Fruit fly (Drosophila melanogaster) whole organism, embryonic: ENCODE results near the gene CG16710.

Experiments
- CG10321 ChIP-seq: fragments of 200-800 bp; sonication (Bioruptor generic); IDR thresholded peaks from 2 replicates; pipeline ENCODE4 v1.3.6; 2022; ENCODE audit warnings: missing biosample characterization, missing genetic modification characterization
- CG10565 ChIP-seq: fragments of 200-800 bp; sonication (Bioruptor generic); optimal IDR thresholded peaks from 3 replicates; lab custom pipeline; 2016; ENCODE audit warnings: missing biosample characterization, mild to moderate bottlenecking, missing genetic modification characterization
- CG11456 ChIP-seq: fragments of 200-800 bp; sonication (Bioruptor generic); IDR thresholded peaks from 3 replicates; pipeline ENCODE4 v1.3.6; 2022; ENCODE audit warnings: missing biosample characterization, missing genetic modification characterization
- CG14710 ChIP-seq: fragments of 200-800 bp; sonication (Bioruptor generic); optimal IDR thresholded peaks from 3 replicates; lab custom pipeline; 2019; ENCODE audit warnings: missing biosample characterization, mild to moderate bottlenecking, missing genetic modification characterization, moderate library complexity
- CG1647 ChIP-seq: fragments of 200-800 bp; sonication (Bioruptor generic); optimal IDR thresholded peaks from 3 replicates; lab custom pipeline; 2016; ENCODE audit warnings: missing biosample characterization, missing genetic modification characterization
- CG16779 ChIP-seq: fragments of 200-800 bp; sonication (Bioruptor generic); IDR thresholded peaks from 2 replicates; pipeline ENCODE4 v1.3.6; 2022; ENCODE audit warnings: missing biosample characterization, missing genetic modification characterization
- CG2678 ChIP-seq: fragments of 200-800 bp; sonication (Bioruptor generic); optimal IDR thresholded peaks from 3 replicates; lab custom pipeline; 2019; ENCODE audit warnings: missing biosample characterization, mild to moderate bottlenecking, missing genetic modification characterization, moderate library complexity
- CG2875 ChIP-seq: fragments of 200-800 bp; sonication (Bioruptor generic); optimal IDR thresholded peaks from 2 replicates; lab custom pipeline; 2017; ENCODE audit warnings: missing biosample characterization, mild to moderate bottlenecking, missing genetic modification characterization, missing genetic modification reagents
- CG2889 ChIP-seq: fragments of 200-800 bp; sonication (Bioruptor generic); IDR thresholded peaks from 3 replicates; pipeline ENCODE4 v1.3.6; 2022; ENCODE audit warnings: missing biosample characterization, missing genetic modification characterization
- CG3838 ChIP-seq: fragments of 200-800 bp; sonication (Bioruptor generic); optimal IDR thresholded peaks from 3 replicates; lab custom pipeline; 2016; ENCODE audit warnings: missing biosample characterization, missing genetic modification characterization
- CG8478 ChIP-seq: fragments of >200 bp; optimal IDR thresholded peaks from 2 replicates; lab custom pipeline; 2018
- Dip3 ChIP-seq: fragments of 200-800 bp; sonication (Bioruptor generic); optimal IDR thresholded peaks from 3 replicates; lab custom pipeline; 2016; ENCODE audit warnings: missing biosample characterization, missing genetic modification characterization
- Dll ChIP-seq: fragments of 200-800 bp; sonication (Bioruptor generic); IDR thresholded peaks from 4 replicates; pipeline ENCODE4 v1.3.6; 2022; ENCODE audit warnings: missing biosample characterization, missing genetic modification characterization; ENCODE audit not compliant: partially characterized antibody
- Drgx ChIP-seq: fragments of 200-800 bp; sonication (Bioruptor generic); IDR thresholded peaks from 2 replicates; pipeline ENCODE4 v1.3.6; 2022; ENCODE audit warnings: missing biosample characterization, missing genetic modification characterization
- E2f2 ChIP-seq: fragments of 200-800 bp; sonication (Bioruptor generic); IDR thresholded peaks from 2 replicates; pipeline ENCODE4 v1.3.6; 2022; ENCODE audit warnings: missing biosample characterization, missing genetic modification characterization
- Gsc ChIP-seq: fragments of 200-800 bp; sonication (Bioruptor generic); IDR thresholded peaks from 2 replicates; pipeline ENCODE4 v1.3.6; 2022; ENCODE audit warnings: missing biosample characterization, missing genetic modification characterization
- Hmx ChIP-seq: fragments of 200-800 bp; sonication (Bioruptor generic); optimal IDR thresholded peaks from 2 replicates; lab custom pipeline; 2016; ENCODE audit warnings: missing biosample characterization, missing genetic modification characterization
- Med ChIP-seq: fragments of 200-800 bp; sonication (Bioruptor generic); peaks from one replicate; lab custom pipeline; 2016; ENCODE audit warnings: missing biosample characterization, missing genetic modification characterization, mild to moderate bottlenecking, inconsistent platforms, moderate library complexity
- Myb ChIP-seq: fragments of 200-800 bp; sonication (Bioruptor generic); optimal IDR thresholded peaks from 2 replicates; lab custom pipeline; 2016; ENCODE audit warnings: missing biosample characterization, missing genetic modification characterization
- NfI ChIP-seq: fragments of 200-800 bp; sonication (Bioruptor generic); optimal IDR thresholded peaks from 3 replicates; lab custom pipeline; 2018; ENCODE audit warnings: missing biosample characterization, mild to moderate bottlenecking, missing genetic modification characterization, moderate library complexity
- PHDP ChIP-seq: fragments of 200-800 bp; sonication (Bioruptor generic); optimal IDR thresholded peaks from 3 replicates; lab custom pipeline; 2018; ENCODE audit warnings: missing biosample characterization, mild to moderate bottlenecking, missing genetic modification characterization, moderate library complexity
- Poxn ChIP-seq: fragments of 200-800 bp; sonication (Bioruptor generic); IDR thresholded peaks from 2 replicates; pipeline ENCODE4 v1.3.6; 2022; ENCODE audit warnings: missing biosample characterization, missing genetic modification characterization
- Sry-δ ChIP-seq: fragments of 200-800 bp; sonication (Bioruptor generic); optimal IDR thresholded peaks from 2 replicates; lab custom pipeline; 2016; ENCODE audit warnings: missing biosample characterization, missing genetic modification characterization
- Vsx1 ChIP-seq: fragments of 200-800 bp; sonication (Bioruptor generic); optimal IDR thresholded peaks from 2 replicates; lab custom pipeline; 2017; ENCODE audit warnings: missing biosample characterization, mild to moderate bottlenecking, missing genetic modification characterization, missing genetic modification reagents
- Xrp1 ChIP-seq: fragments of 200-800 bp; sonication (Bioruptor generic); IDR thresholded peaks from 2 replicates; pipeline ENCODE4 v1.3.6; 2022; ENCODE audit warnings: missing biosample characterization, missing genetic modification characterization
- ac ChIP-seq: fragments of 200-800 bp; sonication (Bioruptor generic); optimal IDR thresholded peaks from 3 replicates; lab custom pipeline; 2017; ENCODE audit warnings: missing biosample characterization, mild to moderate bottlenecking, missing genetic modification characterization
- bigmax ChIP-seq: fragments of 200-800 bp; sonication (Bioruptor generic); optimal IDR thresholded peaks from 2 replicates; lab custom pipeline; 2018; ENCODE audit warnings: missing biosample characterization, mild to moderate bottlenecking, missing genetic modification characterization
- chif ChIP-seq, 2 experiments: fragments of 200-800 bp; sonication (Bioruptor generic); optimal IDR thresholded peaks; 3 replicates each; lab custom pipeline; 2016; ENCODE audit warnings: missing biosample characterization in 2 of 2, missing genetic modification characterization in 2 of 2
- dysf ChIP-seq: fragments of 200-800 bp; sonication (Bioruptor generic); IDR thresholded peaks from 3 replicates; pipeline ENCODE4 v1.3.6; 2022; ENCODE audit warnings: missing biosample characterization, missing genetic modification characterization
- ftz-f1 ChIP-seq: fragments of 200-800 bp; sonication (Bioruptor generic); optimal IDR thresholded peaks from 2 replicates; lab custom pipeline; 2016; ENCODE audit warnings: missing biosample characterization, missing genetic modification characterization
- grn ChIP-seq: fragments of 200-800 bp; sonication (Bioruptor generic); optimal IDR thresholded peaks from 3 replicates; lab custom pipeline; 2017; ENCODE audit warnings: missing biosample characterization, missing genetic modification characterization
- gt ChIP-seq: fragments of 200-800 bp; sonication (Bioruptor generic); IDR thresholded peaks from 2 replicates; pipeline ENCODE4 v1.3.6; 2022; ENCODE audit warnings: missing biosample characterization, missing genetic modification characterization
- hbn ChIP-seq: fragments of 200-800 bp; sonication (Bioruptor generic); IDR thresholded peaks from 2 replicates; pipeline ENCODE4 v1.3.6; 2022; ENCODE audit warnings: missing biosample characterization, missing genetic modification characterization; ENCODE audit not compliant: partially characterized antibody
- her ChIP-seq: fragments of 200-800 bp; sonication (Bioruptor generic); optimal IDR thresholded peaks from 2 replicates; lab custom pipeline; 2016; ENCODE audit warnings: missing biosample characterization, missing genetic modification characterization
- jumu ChIP-seq: fragments of 200-800 bp; sonication (Bioruptor generic); optimal IDR thresholded peaks from 3 replicates; lab custom pipeline; 2016; ENCODE audit warnings: missing biosample characterization, missing genetic modification characterization
- kah ChIP-seq: fragments of 200-800 bp; sonication (Bioruptor generic); optimal IDR thresholded peaks from 2 replicates; lab custom pipeline; 2018; ENCODE audit warnings: missing biosample characterization, mild to moderate bottlenecking, missing genetic modification characterization
- maf-S ChIP-seq: fragments of 200-800 bp; sonication (Bioruptor generic); optimal IDR thresholded peaks from 2 replicates; lab custom pipeline; 2016; ENCODE audit warnings: missing biosample characterization, missing genetic modification characterization
- otp ChIP-seq: fragments of 200-800 bp; sonication (Bioruptor generic); IDR thresholded peaks from 3 replicates; pipeline ENCODE4, ENCODE4 v1.3.6; 2022; ENCODE audit warnings: missing biosample characterization, missing genetic modification characterization
- shn ChIP-seq: fragments of 200-800 bp; sonication (Bioruptor generic); optimal IDR thresholded peaks from 3 replicates; lab custom pipeline; 2016; ENCODE audit warnings: missing biosample characterization, missing genetic modification characterization
- slp2 ChIP-seq: fragments of 200-800 bp; sonication (Bioruptor generic); optimal IDR thresholded peaks from 2 replicates; lab custom pipeline; 2016; ENCODE audit warnings: missing biosample characterization, missing genetic modification characterization
- tll ChIP-seq, 2 experiments: fragments of 200-800 bp in 1 of 2; fragments of >200 bp in 1 of 2; sonication (Bioruptor generic) in 1 of 2; optimal IDR thresholded peaks; 2 replicates each; lab custom pipeline; 2017 to 2019; ENCODE audit warnings: missing biosample characterization in 2 of 2, missing genetic modification characterization in 2 of 2, mild to moderate bottlenecking in 1 of 2, moderate library complexity in 1 of 2
- wdn ChIP-seq: fragments of 200-800 bp; sonication (Bioruptor generic); IDR thresholded peaks from 2 replicates; pipeline ENCODE4 v1.3.6; 2022; ENCODE audit warnings: missing biosample characterization, missing genetic modification characterization
- wor ChIP-seq: fragments of 200-800 bp; sonication (Bioruptor generic); IDR thresholded peaks from 2 replicates; pipeline ENCODE4 v1.3.6; 2022; ENCODE audit warnings: missing biosample characterization, missing genetic modification characterization
- zen ChIP-seq: fragments of 200-800 bp; sonication (Bioruptor generic); optimal IDR thresholded peaks from 3 replicates; lab custom pipeline; 2018; ENCODE audit warnings: missing biosample characterization, mild to moderate bottlenecking, missing genetic modification characterization, moderate library complexity
- zen2 ChIP-seq: fragments of 200-800 bp; sonication (Bioruptor generic); IDR thresholded peaks from 3 replicates; pipeline ENCODE4 v1.3.6; 2022; ENCODE audit warnings: missing biosample characterization, missing genetic modification characterization; ENCODE audit not compliant: partially characterized antibody

Gene CG16710

DNA sequence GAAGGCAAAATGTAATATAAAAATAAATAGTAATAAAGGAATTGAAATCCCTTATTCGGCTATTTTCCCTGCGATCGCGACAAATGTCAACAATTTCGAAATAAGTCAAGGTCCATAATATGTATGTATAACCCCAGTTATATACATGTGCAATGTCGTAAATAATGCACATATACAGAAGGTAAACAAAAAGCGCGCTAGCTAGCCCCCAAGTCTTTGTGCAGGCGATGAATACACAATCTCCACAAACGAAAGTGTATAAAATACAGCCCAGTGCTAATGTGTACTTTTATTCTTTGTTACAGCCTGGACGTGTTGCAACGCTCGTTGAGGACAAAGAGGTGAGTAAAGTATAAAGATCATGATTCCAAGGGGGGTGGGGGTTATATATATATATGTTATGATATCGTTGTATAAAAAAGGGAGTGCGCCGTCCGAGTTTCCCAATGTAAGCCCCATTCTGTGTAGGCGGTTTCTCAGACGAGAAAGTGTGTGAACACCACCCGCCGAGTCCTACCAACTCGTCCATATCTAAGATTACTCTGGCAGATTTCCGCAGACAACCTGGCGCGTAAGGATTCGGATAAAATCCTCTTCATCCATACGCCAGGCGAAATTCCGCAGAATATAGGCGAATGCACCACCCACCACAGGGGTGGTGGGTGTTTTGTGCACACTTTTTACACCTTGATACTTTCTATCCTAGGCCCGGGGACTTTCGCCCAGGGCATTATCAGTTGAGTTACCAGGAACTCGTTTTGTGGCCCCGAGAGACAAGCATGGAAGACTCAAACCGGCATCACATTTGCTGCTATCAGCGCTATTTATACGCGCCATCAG lies 47.5 kb downstream of the CG16710 start (continued):
- peak; percentile 4 for TF ChIP-seq PHDP (tag; lab: Kevin White, UChicago)
- no peak for TF ChIP-seq zen2 (GFP tag; lab: Robert Waterston, UW)
- no peak for TF ChIP-seq jumu (GFP tag; lab: Kevin White, UChicago)
- TF ChIP-seq CG2875 (GFP tag; lab: Kevin White, UChicago): peak; percentile 18
- peak; percentile 33 for TF ChIP-seq CG2678 (tag; lab: Kevin White, UChicago)
- TF ChIP-seq grn (GFP tag; lab: Kevin White, UChicago): peak; percentile 50

DNA sequence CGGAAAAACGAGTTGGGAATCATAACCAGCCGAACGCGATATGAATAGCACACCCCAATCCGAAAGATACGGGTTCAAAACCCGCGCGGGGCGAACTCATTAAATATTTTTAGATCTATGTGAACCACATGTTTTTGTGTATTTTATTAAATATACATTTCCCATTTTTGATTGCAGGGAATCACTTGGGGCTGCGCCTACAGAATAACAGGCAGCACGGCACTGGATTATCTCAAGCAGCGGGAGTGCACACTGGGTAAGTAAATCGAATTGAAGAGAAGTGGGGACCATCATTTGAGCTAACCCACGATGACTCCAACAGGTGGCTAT lies 48.1 kb downstream of the CG16710 start:
- TF ChIP-seq hbn (GFP tag; lab: Robert Waterston, UW): 0 out of 2 replicates have a peak, but pooled peaks have one; percentile 3
- no peak for TF ChIP-seq Vsx1
- no peak for TF ChIP-seq Gsc (GFP tag; lab: Robert Waterston, UW)
- TF ChIP-seq Dll: 0 out of 4 replicates have a peak, but pooled peaks have one; percentile 1
- 0 out of 2 replicates have a peak, but pooled peaks have one; percentile 3 for TF ChIP-seq Drgx (GFP tag; lab: Robert Waterston, UW)
- TF ChIP-seq kah (GFP tag; lab: Kevin White, UChicago): peak; percentile 63
- peak; percentile 53 for TF ChIP-seq Med (GFP tag; lab: Kevin White, UChicago)

DNA sequence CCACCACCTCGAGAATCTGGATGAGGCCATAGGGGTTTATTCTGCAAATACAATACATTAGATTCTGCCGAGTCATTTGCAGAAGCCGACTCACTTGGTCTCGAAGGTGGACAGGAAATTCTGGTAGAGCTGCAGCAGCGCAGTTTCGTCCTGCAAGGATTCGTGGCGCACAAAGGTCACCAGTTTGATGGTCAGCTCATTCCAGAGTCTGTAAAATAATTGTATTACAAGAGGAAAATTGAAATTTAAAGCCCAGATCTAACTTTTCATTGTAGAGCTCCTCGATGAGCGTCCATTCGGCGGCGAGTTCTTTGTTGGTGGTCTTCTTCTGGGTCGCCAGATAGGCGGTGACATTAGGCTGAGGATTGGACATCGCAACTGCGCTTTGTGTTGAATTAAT lies 50.2 kb downstream of the CG16710 start:
- TF ChIP-seq wor (GFP tag; lab: Robert Waterston, UW) (no peak), zen (tag; lab: Kevin White, UChicago) (no peak), dysf (GFP tag; lab: Robert Waterston, UW) (no peak)

DNA sequence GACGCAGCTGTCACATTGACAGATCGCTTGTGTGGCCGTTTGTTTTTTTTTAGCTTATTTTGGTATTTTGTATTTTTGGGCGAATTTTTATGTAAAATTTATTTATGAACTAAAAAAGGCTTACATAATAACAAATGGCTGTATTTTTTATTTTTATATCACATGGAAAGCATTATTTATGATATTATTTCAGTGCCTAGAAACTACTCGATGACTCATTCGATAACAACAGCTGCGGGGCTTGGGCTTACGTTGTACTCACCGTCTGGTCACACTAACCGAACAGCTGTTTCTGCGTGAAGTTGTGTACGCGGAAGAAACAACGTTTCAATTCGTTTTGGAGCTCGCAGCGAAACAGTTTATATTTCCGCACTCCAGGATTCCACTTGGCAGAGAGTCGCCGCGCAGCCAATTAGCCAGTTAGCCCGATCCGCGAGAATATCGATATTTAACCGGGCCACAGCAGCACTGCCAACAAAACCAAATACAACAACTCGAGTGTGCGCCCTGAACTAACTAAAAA lies 50.7 kb downstream of the CG16710 start, which contains the start of the genes Hmgcr and Rpn9:
Hmgcr (plus strand) TSS at position 335 of the 523 bp plus-strand sequence.
Rpn9 (minus strand) TSS at position 473 of the 523 bp plus-strand sequence.
- TF ChIP-seq CG16779 (no peak), Dip3 (GFP tag; lab: Kevin White, UChicago) (no peak), shn (GFP tag; lab: Kevin White, UChicago) (peak; percentile 27), ac (no peak), Sry-δ (GFP tag; lab: Kevin White, UChicago) (peak; percentile 52), chif (GFP tag; optimal IDR thresholded peaks at IDR 0.05; lab: Kevin White, UChicago) (no peak), CG11456 (no peak), her (no peak), wdn (GFP tag; lab: Robert Waterston, UW) (no peak), CG1647 (GFP tag; lab: Kevin White, UChicago) (no peak), maf-S (GFP tag; lab: Kevin White, UChicago) (no peak), NfI (GFP tag; lab: Kevin White, UChicago) (peak; percentile 30), slp2 (GFP tag; lab: Kevin White, UChicago) (no peak), CG3838 (no peak), gt (no peak), otp (GFP tag; lab: Robert Waterston, UW) (no peak), ftz-f1 (GFP tag; lab: Kevin White, UChicago) (no peak), Myb (GFP tag; lab: Kevin White, UChicago) (no peak), CG10565 (GFP tag; lab: Kevin White, UChicago) (no peak), Poxn (no peak), E2f2 (GFP tag; lab: Robert Waterston, UW) (peak; percentile 25; the same call in 1 of the 2 replicates), Xrp1 (GFP tag; lab: Robert Waterston, UW) (no peak), CG8478 (lab: Kevin White, UChicago) (no peak), tll (GFP tag; optimal IDR thresholded peaks at IDR 0.05; lab: Kevin White, UChicago) (peak in 1 of 2 experiments; percentile 29), bigmax (no peak), CG14710 (tag; lab: Kevin White, UChicago) (peak; percentile 77), CG10321 (GFP tag; lab: Robert Waterston, UW) (no peak), CG2889 (GFP tag; lab: Robert Waterston, UW) (no peak), Hmx (GFP tag; lab: Kevin White, UChicago) (no peak)
